ENCODE assay signal across 1 fruit fly cellular context in the genomic region with DNA sequence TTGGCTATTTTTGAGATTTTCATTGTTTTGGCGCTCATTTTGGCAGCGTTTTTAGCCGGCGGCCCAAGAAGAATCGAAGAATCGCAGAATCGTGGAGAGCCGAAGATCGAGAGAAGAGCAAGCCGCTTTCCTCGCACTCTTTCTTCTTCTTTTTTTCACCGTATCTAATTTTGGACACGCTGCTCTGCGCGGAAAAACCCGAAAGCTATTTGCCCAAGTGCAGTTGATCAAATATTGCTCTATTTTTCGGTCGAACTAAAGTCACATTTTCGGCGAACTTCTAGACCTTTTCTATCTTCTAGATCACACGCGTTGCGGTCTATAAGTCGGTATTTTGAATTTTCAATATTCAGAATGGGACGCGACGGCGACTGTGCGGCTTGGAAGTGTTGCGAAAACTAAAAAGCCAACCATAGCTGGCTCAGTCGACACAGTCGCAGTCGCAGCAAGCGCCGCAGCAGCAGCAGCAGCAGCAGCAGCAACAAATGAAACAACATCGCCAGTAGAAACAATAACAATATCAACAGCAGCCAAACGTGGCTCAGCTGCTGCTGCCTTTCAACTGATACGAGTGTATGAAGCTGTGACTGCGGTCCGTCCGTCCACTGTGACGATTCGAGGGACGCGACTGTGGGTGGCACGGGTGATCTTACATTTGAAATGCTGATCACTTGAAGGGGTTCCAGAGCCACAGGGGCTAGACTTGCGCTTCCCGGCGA.
TF ChIP-seq lines count a peak whose summit lies in the region.

No protein-coding gene starts in this region.

TF ChIP-seq in whole organism, embryonic, 481 proteins besides CTCF, POLR2A, EP300 and RAD21 (continued from another document):
- TF ChIP-seq Dad (GFP tag; optimal IDR thresholded peaks at IDR 0.05; lab: Kevin White, UChicago) = peak; percentile 14
- TF ChIP-seq E2f2 (GFP tag; IDR thresholded peaks at IDR 0.05; lab: Robert Waterston, UW) = peak; percentile 13; the same call in 1 of the 2 replicates
- TF ChIP-seq Med (GFP tag; lab: Kevin White, UChicago) = peak; percentile 78
- peak; percentile 68 for TF ChIP-seq ATbp (GFP tag; optimal IDR thresholded peaks at IDR 0.05; lab: Kevin White, UChicago)
- no peak for TF ChIP-seq CG1832 (GFP tag; optimal IDR thresholded peaks at IDR 0.05; lab: Kevin White, UChicago)
- TF ChIP-seq Antp (GFP tag; optimal IDR thresholded peaks at IDR 0.05; lab: Kevin White, UChicago) = no peak
- peak; percentile 23; the same call in 1 of the 3 replicates for TF ChIP-seq zfh1 (GFP tag; IDR thresholded peaks at IDR 0.05; lab: Robert Waterston, UW)
- 0 out of 3 replicates have a peak, but pooled peaks have one; percentile 25 for TF ChIP-seq CG34422 (GFP tag; IDR thresholded peaks at IDR 0.05; lab: Robert Waterston, UW)
- no peak for TF ChIP-seq CG7786 (GFP tag; optimal IDR thresholded peaks at IDR 0.05; lab: Kevin White, UChicago)
- TF ChIP-seq bbx (GFP tag; IDR thresholded peaks at IDR 0.05; lab: Robert Waterston, UW; ENCODE audit: partially characterized antibody) = no peak
- no peak for TF ChIP-seq CG14014 (GFP tag; IDR thresholded peaks at IDR 0.05; lab: Robert Waterston, UW)
TF ChIP-seq in whole organism, embryonic: peak in this region for 56.
